Worm (Caenorhabditis elegans) whole organism, L4 larva: ENCODE data around the gene Y43F8B.14.

ENCODE experiments used
- F26F4.8 ChIP-seq: fragments of 200-800 bp; sonication (Bioruptor generic); conservative IDR thresholded peaks from 2 replicates; pipeline ENCODE4 v1.3.6; 2022; ENCODE audit warnings: missing genetic modification characterization, missing compliant biosample characterization
- R02D3.7 ChIP-seq: fragments of 150-350 bp; sonication (generic microtip); optimal IDR thresholded peaks from 3 replicates; lab custom pipeline; 2014; ENCODE audit warnings: missing biosample characterization, missing genetic modification characterization
- T20F7.1 ChIP-seq: fragments of 200-800 bp; sonication (Bioruptor generic); optimal IDR thresholded peaks from 2 replicates; lab custom pipeline; 2018; ENCODE audit warnings: mild to moderate bottlenecking, missing genetic modification characterization, missing compliant biosample characterization
- Y5F2A.4 ChIP-seq: fragments of 200-800 bp; sonication (Bioruptor generic); optimal IDR thresholded peaks from 2 replicates; lab custom pipeline; 2018; ENCODE audit warnings: mild to moderate bottlenecking, missing genetic modification characterization, missing compliant biosample characterization
- Y75B8A.6 ChIP-seq: fragments of 200-800 bp; sonication (Bioruptor generic); IDR thresholded peaks from 2 replicates; pipeline ENCODE4 v1.3.6; 2022; ENCODE audit warnings: missing genetic modification reagents, missing genetic modification characterization, missing compliant biosample characterization
- ama-1 ChIP-seq: fragments of 150-350 bp; optimal IDR thresholded peaks from 2 replicates; lab custom pipeline; 2014; ENCODE audit warnings: inconsistent platforms, mixed read lengths
- arid-1 ChIP-seq: fragments of 200-800 bp; sonication (Bioruptor generic); conservative IDR thresholded peaks from 2 replicates; pipeline ENCODE4 v1.3.6; 2022; ENCODE audit warnings: missing genetic modification reagents, missing genetic modification characterization, missing compliant biosample characterization
- attf-4 ChIP-seq: sonication (generic microtip); optimal IDR thresholded peaks from 3 replicates; lab custom pipeline; 2017; ENCODE audit warnings: missing biosample characterization, missing genetic modification characterization
- ceh-44 ChIP-seq: fragments of 200-800 bp; sonication (Bioruptor generic); IDR thresholded peaks from 2 replicates; pipeline ENCODE4 v1.3.6; 2022; ENCODE audit warnings: missing genetic modification reagents, missing genetic modification characterization, missing compliant biosample characterization
- ceh-62 ChIP-seq: sonication (generic microtip); optimal IDR thresholded peaks from 2 replicates; lab custom pipeline; 2017; ENCODE audit warnings: missing biosample characterization, missing genetic modification characterization
- cey-2 ChIP-seq: sonication (generic microtip); optimal IDR thresholded peaks from 3 replicates; lab custom pipeline; 2017; ENCODE audit warnings: missing genetic modification characterization, mild to moderate bottlenecking, missing compliant biosample characterization, antibody characterized with exemption, borderline replicate concordance; ENCODE audit not compliant: insufficient read depth
- dmd-6 ChIP-seq: fragments of 200-800 bp; sonication (Bioruptor generic); IDR thresholded peaks from 2 replicates; pipeline ENCODE4 v1.3.6; 2022; ENCODE audit warnings: missing genetic modification reagents, missing genetic modification characterization, missing compliant biosample characterization
- dmd-8 ChIP-seq: fragments of 200-800 bp; sonication (Bioruptor generic); IDR thresholded peaks from 2 replicates; pipeline ENCODE4 v1.3.6; 2022; ENCODE audit warnings: missing genetic modification characterization, missing compliant biosample characterization
- dve-1 ChIP-seq: sonication (generic microtip); optimal IDR thresholded peaks from 2 replicates; lab custom pipeline; 2017; ENCODE audit warnings: antibody characterized with exemption, mild to moderate bottlenecking, missing genetic modification characterization, missing compliant biosample characterization; ENCODE audit not compliant: insufficient read depth
- egl-27 ChIP-seq: sonication (generic microtip); optimal IDR thresholded peaks from 3 replicates; lab custom pipeline; 2017; ENCODE audit warnings: missing biosample characterization, missing genetic modification reagents, missing genetic modification characterization
- gei-8 ChIP-seq: fragments of 200-800 bp; sonication (Bioruptor generic); optimal IDR thresholded peaks from 2 replicates; lab custom pipeline; 2018; ENCODE audit warnings: mild to moderate bottlenecking, missing genetic modification characterization, missing compliant biosample characterization
- hif-1 ChIP-seq, 2 experiments: sonication (generic microtip); optimal IDR thresholded peaks; 2 replicates each; lab custom pipeline; 2016 to 2017; ENCODE audit warnings: missing compliant biosample characterization in 2 of 2, missing genetic modification characterization in 2 of 2, missing genetic modification reagents in 2 of 2, missing genotype in 2 of 2, mild to moderate bottlenecking in 1 of 2
- hlh-30 ChIP-seq: sonication (generic microtip); optimal IDR thresholded peaks from 2 replicates; lab custom pipeline; 2017; ENCODE audit warnings: antibody characterized with exemption, mild to moderate bottlenecking, missing genetic modification characterization, missing compliant biosample characterization; ENCODE audit not compliant: insufficient read depth
- hmg-1.1 ChIP-seq: fragments of 200-800 bp; sonication (Bioruptor generic); IDR thresholded peaks from 2 replicates; pipeline ENCODE4 v1.3.6; 2022; ENCODE audit warnings: missing genetic modification reagents, missing genetic modification characterization, missing compliant biosample characterization
- lin-1 ChIP-seq: fragments of 200-800 bp; sonication (Bioruptor generic); IDR thresholded peaks from 2 replicates; pipeline ENCODE4 v1.3.6; 2022; ENCODE audit warnings: missing genetic modification reagents, missing genetic modification characterization, missing compliant biosample characterization
- lin-39 ChIP-seq: fragments of 150-350 bp; optimal IDR thresholded peaks from 2 replicates; lab custom pipeline; 2014; ENCODE audit warnings: missing biosample characterization, missing genetic modification reagents, missing genetic modification characterization
- lsy-2 ChIP-seq, 2 experiments: fragments of 150-350 bp in 1 of 2; sonication (generic microtip) in 1 of 2; optimal IDR thresholded peaks; 2 replicates each; lab custom pipeline; 2014 to 2017; ENCODE audit warnings: missing biosample characterization in 2 of 2, missing genetic modification characterization in 2 of 2
- madf-5 ChIP-seq, 2 experiments: fragments of 200-800 bp; sonication (Bioruptor generic); IDR thresholded peaks; 2 replicates each; pipeline ENCODE4 v1.3.6; 2022; ENCODE audit warnings: missing compliant biosample characterization in 2 of 2, missing genetic modification characterization in 2 of 2
- mes-2 ChIP-seq: sonication (generic microtip); optimal IDR thresholded peaks from 2 replicates; lab custom pipeline; 2016; ENCODE audit warnings: missing genotype, mild to moderate bottlenecking, missing genetic modification characterization, missing compliant biosample characterization; ENCODE audit not compliant: poor library complexity, severe bottlenecking
- mxl-2 ChIP-seq: fragments of 200-800 bp; sonication (Bioruptor generic); conservative IDR thresholded peaks from 2 replicates; pipeline ENCODE4 v1.3.6; 2022; ENCODE audit warnings: missing genetic modification reagents, missing genetic modification characterization, missing compliant biosample characterization
- nhr-111 ChIP-seq: fragments of 200-800 bp; sonication (Bioruptor generic); optimal IDR thresholded peaks from 2 replicates; lab custom pipeline; 2018; ENCODE audit warnings: mild to moderate bottlenecking, missing genetic modification characterization, missing compliant biosample characterization
- nhr-41 ChIP-seq: fragments of 200-800 bp; sonication (Bioruptor generic); IDR thresholded peaks from 2 replicates; pipeline ENCODE4 v1.3.6; 2022; ENCODE audit warnings: missing genetic modification reagents, missing genetic modification characterization, missing compliant biosample characterization
- nhr-42 ChIP-seq: fragments of 200-800 bp; sonication (Bioruptor generic); IDR thresholded peaks from 2 replicates; pipeline ENCODE4 v1.3.6; 2022; ENCODE audit warnings: missing genetic modification characterization, missing compliant biosample characterization
- nhr-6 ChIP-seq: fragments of 150-350 bp; optimal IDR thresholded peaks from 2 replicates; lab custom pipeline; 2014; ENCODE audit warnings: missing biosample characterization, missing genetic modification characterization
- nhr-76 ChIP-seq: fragments of 150-350 bp; optimal IDR thresholded peaks from 2 replicates; lab custom pipeline; 2014; ENCODE audit warnings: missing biosample characterization, missing genetic modification characterization
- nhr-77 ChIP-seq: fragments of 150-350 bp; optimal IDR thresholded peaks from 2 replicates; lab custom pipeline; 2014; ENCODE audit warnings: missing biosample characterization, missing genetic modification characterization
- rbr-2 ChIP-seq: sonication (generic microtip); optimal IDR thresholded peaks from 2 replicates; lab custom pipeline; 2016; ENCODE audit warnings: missing genotype, missing genetic modification characterization, missing compliant biosample characterization
- saeg-2 ChIP-seq: fragments of 200-800 bp; sonication (Bioruptor generic); IDR thresholded peaks from 2 replicates; pipeline ENCODE4 v1.3.6; 2022; ENCODE audit warnings: missing genetic modification reagents, missing genetic modification characterization, missing compliant biosample characterization
- set-16 ChIP-seq: fragments of 200-800 bp; sonication (Bioruptor generic); IDR thresholded peaks from 2 replicates; pipeline ENCODE4 v1.3.6; 2022; ENCODE audit warnings: missing genetic modification reagents, missing genetic modification characterization, missing compliant biosample characterization
- skn-1 ChIP-seq: fragments of 150-350 bp; optimal IDR thresholded peaks from 2 replicates; lab custom pipeline; 2014; ENCODE audit warnings: missing biosample characterization, missing genetic modification characterization
- snpc-1.2 ChIP-seq: fragments of 200-800 bp; sonication (Bioruptor generic); IDR thresholded peaks from 2 replicates; pipeline ENCODE4 v1.3.6; 2022; ENCODE audit warnings: missing genetic modification reagents, missing genetic modification characterization, missing compliant biosample characterization
- unc-62 ChIP-seq, 3 experiments: fragments of 150-350 bp in 1 of 3; sonication (generic microtip); optimal IDR thresholded peaks in 2 of 3; peaks in 1 of 3; 1 replicate in 1 of 3; 2 replicates in 2 of 3; lab custom pipeline; 2014 to 2017; ENCODE audit warnings: missing biosample characterization in 3 of 3, missing genetic modification characterization in 3 of 3, missing genetic modification reagents in 3 of 3, missing genotype in 1 of 3
- zfp-2 ChIP-seq: sonication (generic microtip); optimal IDR thresholded peaks from 2 replicates; lab custom pipeline; 2016; ENCODE audit warnings: mild to moderate bottlenecking, missing genetic modification characterization, missing compliant biosample characterization
- zfp-3 ChIP-seq: fragments of 200-800 bp; sonication (Bioruptor generic); conservative IDR thresholded peaks from 2 replicates; pipeline ENCODE4 v1.3.6; 2022; ENCODE audit warnings: missing genetic modification reagents, missing genetic modification characterization, missing compliant biosample characterization
- zip-11 ChIP-seq: fragments of 200-800 bp; sonication (Bioruptor generic); IDR thresholded peaks from 2 replicates; pipeline ENCODE4 v1.3.6; 2022; ENCODE audit warnings: missing genetic modification characterization, missing compliant biosample characterization
- ztf-7 ChIP-seq: fragments of 150-350 bp; optimal IDR thresholded peaks from 2 replicates; lab custom pipeline; 2014; ENCODE audit warnings: missing biosample characterization, missing genetic modification characterization

The Y43F8B.14 gene

DNA sequence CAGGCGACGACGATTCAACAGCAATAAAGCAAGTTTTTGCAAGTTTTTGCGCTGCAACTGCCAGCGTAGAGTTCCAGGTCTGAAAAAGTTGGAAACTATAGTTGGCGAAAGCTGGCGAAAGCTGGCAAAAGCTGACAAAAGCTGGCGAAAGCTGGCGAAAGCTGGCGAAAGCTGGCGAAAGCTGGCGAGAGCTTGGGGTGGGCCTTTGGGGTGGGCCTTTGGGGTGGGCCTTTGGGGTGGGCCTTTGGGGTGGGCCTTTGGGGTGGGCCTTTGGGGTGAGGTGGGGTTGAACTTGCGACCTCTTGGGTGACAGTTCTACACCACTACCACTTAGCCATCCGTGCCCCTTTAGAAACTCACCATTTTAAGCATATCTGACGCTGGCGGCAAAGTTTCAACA lies 39.4 kb upstream of the Y43F8B.14 start:
- no peak for TF ChIP-seq ztf-7 (tag; lab: Kevin White, UChicago)
- TF ChIP-seq set-16 = peak; percentile 89
- TF ChIP-seq Y5F2A.4 (GFP tag; lab: Kevin White, UChicago) = no peak
- no peak for TF ChIP-seq nhr-6 (tag; lab: Kevin White, UChicago)
- no peak for TF ChIP-seq unc-62 (GFP tag; optimal IDR thresholded peaks at IDR 0.05 in 1 of 2; lab: Kevin White, UChicago)
- no peak for TF ChIP-seq unc-62 (tag; optimal IDR thresholded peaks at IDR 0.05; lab: Kevin White, UChicago)
- 0 out of 2 replicates have a peak, but pooled peaks have one; percentile 20 for TF ChIP-seq snpc-1.2 (GFP tag; lab: Robert Waterston, UW)
- no peak for TF ChIP-seq lin-1
- TF ChIP-seq ama-1 = no peak
- no peak for TF ChIP-seq saeg-2 (GFP tag; lab: Robert Waterston, UW)
- no peak for TF ChIP-seq lin-39 (tag; lab: Kevin White, UChicago)
- TF ChIP-seq madf-5 (GFP tag; IDR thresholded peaks at IDR 0.05; lab: Robert Waterston, UW) = no peak
- no peak for TF ChIP-seq rbr-2 (tag; lab: Kevin White, UChicago)
- no peak for TF ChIP-seq ceh-62

DNA sequence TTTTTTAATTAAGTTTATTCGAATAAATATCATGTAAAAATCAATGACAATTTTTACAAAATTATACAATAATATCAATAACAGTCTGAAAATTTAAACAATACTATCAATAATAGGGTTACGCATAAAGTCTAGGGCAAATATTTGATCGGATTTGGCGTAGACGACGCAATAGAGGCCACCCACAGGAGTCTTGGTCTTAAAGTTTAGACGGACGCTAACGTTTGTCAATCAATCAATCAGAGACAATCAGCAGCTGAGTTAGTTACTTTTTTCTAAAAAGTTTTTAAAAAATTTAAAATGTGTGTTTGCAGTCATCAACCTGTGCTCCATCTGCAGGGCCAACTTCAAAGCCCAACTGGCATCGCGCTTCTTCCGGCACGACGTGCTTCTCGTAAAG lies 35.5 kb upstream of the Y43F8B.14 start, which contains the start of gene Y43F8B.29:
TSS of gene Y43F8B.29 (plus strand) at position 301 of the 400 bp plus-strand sequence.
- TF ChIP-seq set-16 (no peak), nhr-76 (tag; lab: Kevin White, UChicago) (no peak), zip-11 (GFP tag; lab: Robert Waterston, UW) (no peak), skn-1 (no peak), arid-1 (GFP tag; lab: Robert Waterston, UW) (no peak), ceh-44 (no peak)

DNA sequence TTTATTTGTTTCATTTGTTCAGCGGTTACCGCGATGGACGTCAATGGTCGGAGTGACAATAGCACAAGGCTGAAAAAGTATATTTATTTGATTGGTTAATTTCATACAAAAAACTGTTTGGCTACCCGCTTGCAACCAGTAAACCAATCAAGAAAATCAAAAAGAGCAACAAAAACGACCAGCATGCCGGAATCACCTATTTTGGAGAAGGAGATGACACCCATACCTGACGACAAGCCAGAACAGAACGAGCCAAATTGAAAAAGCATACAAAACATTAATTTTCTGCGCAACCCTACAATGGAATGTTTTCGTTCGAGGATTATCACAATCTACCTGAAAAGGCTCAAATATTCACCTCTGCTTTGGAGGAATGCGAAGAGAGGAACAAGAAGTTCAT lies 34.7 kb upstream of the Y43F8B.14 start, which contains the start of gene Y43F8B.7:
TSS of gene Y43F8B.7 (plus strand) at position 301 of the 400 bp plus-strand sequence.
- no peak for TF ChIP-seq mxl-2 (GFP tag; lab: Robert Waterston, UW)
- TF ChIP-seq hif-1 (tag; optimal IDR thresholded peaks at IDR 0.05; lab: Kevin White, UChicago) = no peak
- TF ChIP-seq snpc-1.2 (GFP tag; lab: Robert Waterston, UW) = no peak
- TF ChIP-seq nhr-111 (GFP tag; lab: Kevin White, UChicago) = no peak
- no peak for TF ChIP-seq nhr-41 (GFP tag; lab: Robert Waterston, UW)
- no peak for TF ChIP-seq arid-1 (GFP tag; lab: Robert Waterston, UW)
- TF ChIP-seq zip-11 (GFP tag; lab: Robert Waterston, UW) = no peak
- TF ChIP-seq nhr-42 (GFP tag; lab: Robert Waterston, UW) = no peak
- no peak for TF ChIP-seq mes-2 (tag; lab: Kevin White, UChicago)
- TF ChIP-seq F26F4.8 (GFP tag; lab: Robert Waterston, UW) = no peak
- no peak for TF ChIP-seq nhr-6 (tag; lab: Kevin White, UChicago)
- no peak for TF ChIP-seq hlh-30 (tag; lab: Kevin White, UChicago)
- TF ChIP-seq dmd-8 = no peak
- no peak for TF ChIP-seq dmd-6
- TF ChIP-seq zfp-2 (tag; lab: Kevin White, UChicago) = no peak

DNA sequence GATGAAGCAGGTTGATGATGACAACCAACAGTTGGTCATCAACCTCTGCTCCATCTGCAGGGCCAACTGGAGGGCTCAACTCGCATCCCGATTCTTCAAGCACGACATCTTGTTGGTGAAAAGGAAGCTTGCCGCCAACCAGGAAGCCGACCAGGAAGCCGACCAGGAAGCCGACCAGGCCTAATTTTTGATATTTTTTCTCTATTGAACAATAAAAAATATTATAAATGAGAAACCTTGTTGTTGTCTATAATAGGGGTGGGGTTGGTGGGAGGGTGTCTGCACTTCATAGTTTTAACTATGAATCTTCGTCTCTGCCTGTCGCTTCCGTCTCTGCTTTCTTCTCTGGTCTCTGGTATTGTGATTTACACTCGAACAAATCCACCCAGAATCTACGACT lies 29.9 kb upstream of the Y43F8B.14 start, which contains the start of gene Y43F8B.18:
TSS of gene Y43F8B.18 (plus strand) at position 301 of the 400 bp plus-strand sequence.
- TF ChIP-seq dve-1 (tag; lab: Kevin White, UChicago) = no peak
- no peak for TF ChIP-seq unc-62 (GFP tag; optimal IDR thresholded peaks at IDR 0.05 in 1 of 2; lab: Kevin White, UChicago)
- no peak for TF ChIP-seq unc-62 (tag; optimal IDR thresholded peaks at IDR 0.05; lab: Kevin White, UChicago)
- no peak for TF ChIP-seq nhr-77
- no peak for TF ChIP-seq zfp-3
- no peak for TF ChIP-seq rbr-2 (tag; lab: Kevin White, UChicago)
- no peak for TF ChIP-seq lsy-2 (tag; optimal IDR thresholded peaks at IDR 0.05; lab: Kevin White, UChicago)
- no peak for TF ChIP-seq attf-4 (tag; lab: Kevin White, UChicago)
- TF ChIP-seq hmg-1.1 (GFP tag; lab: Robert Waterston, UW) = no peak
- TF ChIP-seq gei-8 (GFP tag; lab: Kevin White, UChicago) = no peak
- no peak for TF ChIP-seq egl-27 (tag; lab: Kevin White, UChicago)
- no peak for TF ChIP-seq R02D3.7 (tag; lab: Kevin White, UChicago)
- TF ChIP-seq madf-5 (GFP tag; IDR thresholded peaks at IDR 0.05; lab: Robert Waterston, UW) = no peak
- TF ChIP-seq T20F7.1 = no peak
- TF ChIP-seq Y75B8A.6 (GFP tag; lab: Robert Waterston, UW) = no peak
- no peak for TF ChIP-seq cey-2 (tag; lab: Kevin White, UChicago)
